Worm (Caenorhabditis elegans): Measurements from ENCODE around the gene T08G5.1.

DNA sequence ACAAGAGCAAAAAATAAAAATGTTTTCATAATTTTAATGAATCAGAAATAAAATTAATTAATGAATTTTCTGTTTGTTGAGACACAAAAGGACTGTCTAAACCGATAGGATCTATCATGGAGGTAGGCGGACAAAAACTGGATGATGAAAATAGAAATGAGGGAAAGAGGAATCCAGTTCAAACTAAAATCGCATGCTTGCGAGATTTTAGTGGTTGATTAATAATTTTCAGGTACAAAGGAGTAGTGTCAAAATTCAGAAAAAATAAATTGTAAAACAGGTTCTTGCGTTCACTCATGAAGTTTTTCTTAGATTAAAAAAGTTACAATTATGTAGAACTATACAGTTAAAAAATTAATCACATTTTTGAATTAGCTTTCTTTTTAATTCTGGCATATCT is 8.8 kb downstream of the T08G5.1 start, which contains the start of gene T08G5.3:
- TF ChIP-seq lin-13 (GFP tag; optimal IDR thresholded peaks at IDR 0.05) (no peak), hlh-17 (GFP tag; optimal IDR thresholded peaks at IDR 0.05; ENCODE audit: borderline replicate concordance) (no peak), blmp-1 (tag; optimal IDR thresholded peaks at IDR 0.05) (no peak), sptf-1 (tag; optimal IDR thresholded peaks at IDR 0.05) (no peak), elt-2 (tag; optimal IDR thresholded peaks at IDR 0.05) (no peak), nhr-76 (tag; optimal IDR thresholded peaks at IDR 0.05) (no peak), unc-98 (GFP tag; IDR thresholded peaks at IDR 0.05) (no peak), unc-130 (tag; optimal IDR thresholded peaks at IDR 0.05) (no peak), nhr-11 (tag; optimal IDR thresholded peaks at IDR 0.05) (no peak), nhr-77 (tag; optimal IDR thresholded peaks at IDR 0.05) (no peak), ces-1 (GFP tag; optimal IDR thresholded peaks at IDR 0.05) (no peak)
